Fruit fly (Drosophila melanogaster): ENCODE measurements around the gene CG7829.
A peak's percentile ranks its signal among the peaks of the same experiment; 100 is the strongest.

CG7829 gene

DNA sequence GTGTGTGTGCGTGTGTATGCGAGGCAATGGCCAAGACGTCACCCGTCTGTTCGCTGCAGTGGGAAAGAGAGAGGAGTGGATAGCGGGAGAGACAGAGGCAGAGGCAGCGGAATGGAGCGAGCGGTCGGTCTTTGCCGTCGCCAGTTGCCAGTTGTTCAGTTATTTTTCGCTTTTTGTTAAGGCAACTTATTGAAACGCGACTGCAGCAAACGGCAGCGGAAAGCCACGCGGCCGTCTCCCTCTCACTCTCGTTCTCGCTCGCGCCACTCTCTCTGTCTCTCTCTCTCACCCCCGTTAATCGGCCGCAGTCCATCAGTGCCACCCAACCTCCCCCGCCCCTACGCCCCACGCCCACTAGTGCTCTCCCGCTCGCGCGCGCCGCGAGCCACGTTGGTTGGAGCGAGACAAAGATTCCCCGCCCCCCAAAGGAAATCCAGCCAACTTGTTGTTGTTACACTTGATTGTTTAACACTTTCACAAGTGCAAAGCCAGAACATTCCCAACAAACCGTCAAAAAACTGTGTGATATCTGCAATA lies 44.7 kb downstream of the CG7829 start (continued):
- TF ChIP-seq Ssrp (tag; optimal IDR thresholded peaks at IDR 0.05) = no peak
- TF ChIP-seq CG7963 (GFP tag; IDR thresholded peaks at IDR 0.05; ENCODE audit: partially characterized antibody) = 0 out of 3 replicates have a peak, but pooled peaks have one; percentile 25
- TF ChIP-seq Lpt (GFP tag; optimal IDR thresholded peaks at IDR 0.05) = no peak
- no peak for TF ChIP-seq Doc2 (GFP tag; IDR thresholded peaks at IDR 0.05)
- TF ChIP-seq stc (GFP tag; IDR thresholded peaks at IDR 0.05) = peak; percentile 31; the same call in 1 of the 2 replicates
- no peak for TF ChIP-seq CG12155 (GFP tag; optimal IDR thresholded peaks at IDR 0.05)
- peak; percentile 94 for TF ChIP-seq sd (tag; optimal IDR thresholded peaks at IDR 0.05)
- no peak for TF ChIP-seq br (optimal IDR thresholded peaks at IDR 0.05)
- TF ChIP-seq Atf-2 (GFP tag; optimal IDR thresholded peaks at IDR 0.05) = no peak

DNA sequence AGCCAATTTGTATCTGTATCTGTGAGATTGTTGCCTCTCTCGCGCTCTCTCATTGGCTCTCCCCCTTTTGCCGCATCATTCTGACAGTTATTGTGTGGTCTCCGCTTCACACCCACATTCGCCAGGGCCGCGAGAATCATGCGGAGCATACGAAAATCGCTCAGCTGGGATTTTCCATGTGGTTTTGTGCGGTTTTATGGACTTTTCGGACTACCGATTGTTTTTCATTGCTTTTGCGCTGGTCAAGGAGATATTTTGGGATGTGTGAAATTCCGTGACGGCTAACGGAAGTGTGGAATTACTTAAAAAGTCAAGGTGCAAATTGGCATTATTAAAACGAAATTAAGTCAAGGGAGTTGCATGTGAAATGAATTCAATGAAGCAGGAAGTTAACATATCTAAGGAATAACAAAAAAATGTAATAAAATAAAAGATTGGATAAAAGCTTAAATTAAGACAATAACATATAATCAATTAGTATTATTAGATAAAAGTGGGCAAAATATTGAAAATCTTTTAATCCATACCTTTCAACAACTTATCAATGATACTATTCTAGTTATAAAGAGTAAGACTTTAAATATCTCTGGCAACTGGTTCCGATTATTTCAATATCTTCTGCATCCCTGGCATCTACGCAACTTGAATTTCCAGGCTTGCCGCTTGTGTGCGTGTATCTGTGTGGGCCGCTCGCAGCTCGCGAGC lies 45.3 kb downstream of the CG7829 start:
- no peak for TF ChIP-seq CG8089 (GFP tag; optimal IDR thresholded peaks at IDR 0.05)
- no peak for TF ChIP-seq ci (GFP tag; IDR thresholded peaks at IDR 0.05)
- peak; percentile 15 for TF ChIP-seq CG13424 (tag; optimal IDR thresholded peaks at IDR 0.05)
- no peak for TF ChIP-seq Dp (GFP tag; optimal IDR thresholded peaks at IDR 0.05)
- TF ChIP-seq danr (GFP tag; IDR thresholded peaks at IDR 0.05) = 0 out of 2 replicates have a peak, but pooled peaks have one; percentile 20
- TF ChIP-seq CG10654 (GFP tag; optimal IDR thresholded peaks at IDR 0.05) = peak; percentile 25
- TF ChIP-seq odd (GFP tag; optimal IDR thresholded peaks at IDR 0.05) = peak; percentile 13
- TF ChIP-seq CG2712 (tag; optimal IDR thresholded peaks at IDR 0.05) = peak; percentile 27
- TF ChIP-seq CG10321 (GFP tag; IDR thresholded peaks at IDR 0.05) = no peak
- peak; percentile 40 for TF ChIP-seq CG10147 (GFP tag; optimal IDR thresholded peaks at IDR 0.05)
- TF ChIP-seq ab (GFP tag; optimal IDR thresholded peaks at IDR 0.05) = no peak
- TF ChIP-seq row (GFP tag; IDR thresholded peaks at IDR 0.05) = peak; percentile 82
- no peak for TF ChIP-seq CG4854 (GFP tag; optimal IDR thresholded peaks at IDR 0.05)
- TF ChIP-seq CG8388 (GFP tag; optimal IDR thresholded peaks at IDR 0.05) = no peak
- TF ChIP-seq ato (GFP tag; IDR thresholded peaks at IDR 0.05; ENCODE audit: partially characterized antibody) = no peak
- TF ChIP-seq CG17802 (tag; optimal IDR thresholded peaks at IDR 0.05) = no peak
- TF ChIP-seq CG9609 (GFP tag; optimal IDR thresholded peaks at IDR 0.05) = no peak
- no peak for TF ChIP-seq slou (GFP tag; optimal IDR thresholded peaks at IDR 0.05)
- no peak for TF ChIP-seq kah (GFP tag; optimal IDR thresholded peaks at IDR 0.05)
- TF ChIP-seq CG3847 (GFP tag; IDR thresholded peaks at IDR 0.05) = 0 out of 2 replicates have a peak, but pooled peaks have one; percentile 19
- no peak for TF ChIP-seq Hey (tag; optimal IDR thresholded peaks at IDR 0.05)
- TF ChIP-seq CG8944 (GFP tag; optimal IDR thresholded peaks at IDR 0.05) = peak; percentile 20
- TF ChIP-seq CG2678 (tag; optimal IDR thresholded peaks at IDR 0.05) = peak; percentile 73
- TF ChIP-seq CG17829 (tag; optimal IDR thresholded peaks at IDR 0.05) = no peak
- TF ChIP-seq Xbp1 (GFP tag; optimal IDR thresholded peaks at IDR 0.05) = peak; percentile 9
- TF ChIP-seq wdn (GFP tag; IDR thresholded peaks at IDR 0.05) = no peak
- peak; percentile 24 for TF ChIP-seq Med (GFP tag)
- TF ChIP-seq sob (GFP tag; IDR thresholded peaks at IDR 0.05) = peak; percentile 54; the same call in 1 of the 2 replicates
- peak; percentile 33 for TF ChIP-seq dmrt11E (tag; optimal IDR thresholded peaks at IDR 0.05)
- no peak for TF ChIP-seq Lhr (GFP tag; optimal IDR thresholded peaks at IDR 0.05)
- TF ChIP-seq Ssrp (tag; optimal IDR thresholded peaks at IDR 0.05) = peak; percentile 5
- TF ChIP-seq eyg (GFP tag; optimal IDR thresholded peaks at IDR 0.05) = no peak
- TF ChIP-seq CG1602 (GFP tag; optimal IDR thresholded peaks at IDR 0.05) = peak; percentile 21
- TF ChIP-seq B-H1 (GFP tag; IDR thresholded peaks at IDR 0.05) = no peak
- TF ChIP-seq Trl (optimal IDR thresholded peaks at IDR 0.05) = peak in 1 of 2 experiments; percentile 96
- peak; percentile 47 for TF ChIP-seq Trl (GFP tag; optimal IDR thresholded peaks at IDR 0.05)
- TF ChIP-seq Hmx (GFP tag; optimal IDR thresholded peaks at IDR 0.05) = peak; percentile 13
- TF ChIP-seq Ptx1 (GFP tag; IDR thresholded peaks at IDR 0.05) = 0 out of 2 replicates have a peak, but pooled peaks have one; percentile 20
- peak; percentile 49 for TF ChIP-seq CG9932 (GFP tag; IDR thresholded peaks at IDR 0.05)
- TF ChIP-seq Nf-YB (GFP tag; optimal IDR thresholded peaks at IDR 0.05) = no peak
- TF ChIP-seq CHES-1-like (GFP tag; optimal IDR thresholded peaks at IDR 0.05) = no peak

All from whole organism, embryonic.